Fruit fly (Drosophila melanogaster) whole organism, embryonic: ENCODE measurements around the gene Sgt1.

Experiments used
- Adf1 ChIP-seq: fragments of 200-800 bp; sonication (Bioruptor generic); IDR thresholded peaks from 2 replicates; pipeline ENCODE4 v1.3.6; 2022; ENCODE audit warnings: missing biosample characterization, missing genetic modification characterization
- Bgb ChIP-seq: fragments of 200-800 bp; sonication (Bioruptor generic); IDR thresholded peaks from 2 replicates; pipeline ENCODE4 v1.3.6; 2022; ENCODE audit warnings: missing biosample characterization, missing genetic modification characterization; ENCODE audit not compliant: partially characterized antibody
- Blimp-1 ChIP-seq: fragments of 200-800 bp; sonication (Bioruptor generic); optimal IDR thresholded peaks from 3 replicates; lab custom pipeline; 2018; ENCODE audit warnings: missing biosample characterization, missing genetic modification characterization, mild to moderate bottlenecking, moderate library complexity, missing genetic modification reagents
- C15 ChIP-seq: fragments of 200-800 bp; sonication (Bioruptor generic); IDR thresholded peaks from 3 replicates; pipeline ENCODE4 v1.3.6; 2022; ENCODE audit warnings: missing biosample characterization, missing genetic modification characterization
- CG10959 ChIP-seq: fragments of 200-800 bp; sonication (Bioruptor generic); IDR thresholded peaks from 2 replicates; pipeline ENCODE4 v1.3.6; 2022; ENCODE audit warnings: missing biosample characterization, missing genetic modification characterization
- CG11093 ChIP-seq: fragments of 200-800 bp; sonication (Bioruptor generic); IDR thresholded peaks from 3 replicates; pipeline ENCODE4 v1.3.6; 2022; ENCODE audit warnings: missing biosample characterization, missing genetic modification characterization
- CG11696 ChIP-seq: fragments of 200-800 bp; sonication (Bioruptor generic); IDR thresholded peaks from 2 replicates; pipeline ENCODE4 v1.3.6; 2022; ENCODE audit warnings: missing biosample characterization, missing genetic modification characterization
- CG12236 ChIP-seq: fragments of 200-800 bp; sonication (Bioruptor generic); optimal IDR thresholded peaks from 2 replicates; lab custom pipeline; 2016; ENCODE audit warnings: missing biosample characterization, missing genetic modification characterization
- CG13296 ChIP-seq: fragments of 200-800 bp; sonication (Bioruptor generic); optimal IDR thresholded peaks from 3 replicates; lab custom pipeline; 2018; ENCODE audit warnings: missing biosample characterization, mild to moderate bottlenecking, missing genetic modification characterization
- CG14050 ChIP-seq: fragments of 200-800 bp; sonication (Bioruptor generic); IDR thresholded peaks from 3 replicates; pipeline ENCODE4 v1.3.6; 2022; ENCODE audit warnings: missing biosample characterization, missing genetic modification characterization
- CG1603 ChIP-seq: fragments of 200-800 bp; sonication (Bioruptor generic); optimal IDR thresholded peaks from 2 replicates; lab custom pipeline; 2019; ENCODE audit warnings: missing biosample characterization, mild to moderate bottlenecking, missing genetic modification characterization, moderate library complexity
- CG17328 ChIP-seq: fragments of 200-800 bp; sonication (Bioruptor generic); IDR thresholded peaks from 2 replicates; pipeline ENCODE4 v1.3.6; 2022; ENCODE audit warnings: missing biosample characterization, missing genetic modification characterization
- CG17359 ChIP-seq: fragments of 200-800 bp; sonication (Bioruptor generic); optimal IDR thresholded peaks from 3 replicates; lab custom pipeline; 2018; ENCODE audit warnings: missing biosample characterization, mild to moderate bottlenecking, missing genetic modification characterization, moderate library complexity
- CG2116 ChIP-seq: fragments of 200-800 bp; sonication (Bioruptor generic); optimal IDR thresholded peaks from 3 replicates; lab custom pipeline; 2018; ENCODE audit warnings: missing biosample characterization, mild to moderate bottlenecking, missing genetic modification characterization
- CG3726 ChIP-seq: fragments of 200-800 bp; sonication (Bioruptor generic); IDR thresholded peaks from 3 replicates; pipeline ENCODE4, ENCODE4 v1.3.6; 2022; ENCODE audit warnings: missing biosample characterization, missing genetic modification characterization
- CG4404 ChIP-seq: fragments of 200-800 bp; sonication (Bioruptor generic); IDR thresholded peaks from 2 replicates; pipeline ENCODE4 v1.3.6; 2022; ENCODE audit warnings: missing biosample characterization, missing genetic modification characterization
- CG8388 ChIP-seq: fragments of 200-800 bp; sonication (Bioruptor generic); optimal IDR thresholded peaks from 2 replicates; lab custom pipeline; 2019; ENCODE audit warnings: missing biosample characterization, mild to moderate bottlenecking, missing genetic modification characterization, moderate library complexity
- CG9817 ChIP-seq: fragments of 200-800 bp; sonication (Bioruptor generic); optimal IDR thresholded peaks from 2 replicates; lab custom pipeline; 2018; ENCODE audit warnings: missing biosample characterization, mild to moderate bottlenecking, missing genetic modification characterization, moderate library complexity
- Camta ChIP-seq: fragments of 200-800 bp; sonication (Bioruptor generic); optimal IDR thresholded peaks from 2 replicates; lab custom pipeline; 2016; ENCODE audit warnings: missing biosample characterization, missing genetic modification characterization
- Dip2 ChIP-seq: fragments of 200-800 bp; sonication (Bioruptor generic); IDR thresholded peaks from 2 replicates; pipeline ENCODE4 v1.3.6; 2022; ENCODE audit warnings: missing biosample characterization, missing genetic modification characterization
- Dip3 ChIP-seq: fragments of 200-800 bp; sonication (Bioruptor generic); optimal IDR thresholded peaks from 3 replicates; lab custom pipeline; 2016; ENCODE audit warnings: missing biosample characterization, missing genetic modification characterization
- ERR ChIP-seq: fragments of 200-800 bp; sonication (Bioruptor generic); optimal IDR thresholded peaks from 2 replicates; lab custom pipeline; 2016; ENCODE audit warnings: missing biosample characterization, missing genetic modification characterization
- Ets65A ChIP-seq: fragments of 200-800 bp; sonication (Bioruptor generic); peaks from one replicate; lab custom pipeline; 2016; ENCODE audit warnings: missing biosample characterization, missing genetic modification characterization
- HHEX ChIP-seq: fragments of 200-800 bp; sonication (Bioruptor generic); optimal IDR thresholded peaks from 3 replicates; lab custom pipeline; 2017; ENCODE audit warnings: missing biosample characterization, mild to moderate bottlenecking, missing genetic modification characterization, missing genetic modification reagents
- Hand ChIP-seq: fragments of 200-800 bp; sonication (Bioruptor generic); optimal IDR thresholded peaks from 2 replicates; lab custom pipeline; 2017; ENCODE audit warnings: mild to moderate bottlenecking, missing biosample characterization, missing genetic modification reagents, missing genetic modification characterization
- Hr39 ChIP-seq: fragments of >200 bp; optimal IDR thresholded peaks from 2 replicates; lab custom pipeline; 2017
- Hsf ChIP-seq: fragments of 200-800 bp; sonication (Bioruptor generic); optimal IDR thresholded peaks from 3 replicates; lab custom pipeline; 2016; ENCODE audit warnings: missing biosample characterization, missing genetic modification characterization
- Mrtf ChIP-seq: fragments of 200-800 bp; sonication (Bioruptor generic); IDR thresholded peaks from 3 replicates; pipeline ENCODE4 v1.3.6; 2022; ENCODE audit warnings: missing biosample characterization, missing genetic modification characterization
- Six4 ChIP-seq: fragments of 200-800 bp; sonication (Bioruptor generic); optimal IDR thresholded peaks from 2 replicates; lab custom pipeline; 2016; ENCODE audit warnings: missing biosample characterization, missing genetic modification characterization
- Sox102F ChIP-seq: fragments of 200-800 bp; sonication (Bioruptor generic); optimal IDR thresholded peaks from 2 replicates; lab custom pipeline; 2018; ENCODE audit warnings: missing biosample characterization, mild to moderate bottlenecking, missing genetic modification characterization, moderate library complexity
- Spps ChIP-seq: fragments of 200-800 bp; sonication (Bioruptor generic); optimal IDR thresholded peaks from 2 replicates; lab custom pipeline; 2018; ENCODE audit warnings: missing biosample characterization, mild to moderate bottlenecking, missing genetic modification characterization
- Xbp1 ChIP-seq: fragments of 200-800 bp; sonication (Bioruptor generic); optimal IDR thresholded peaks from 3 replicates; lab custom pipeline; 2016; ENCODE audit warnings: missing biosample characterization, mild to moderate bottlenecking, missing genetic modification characterization
- br ChIP-seq: fragments of >200 bp; optimal IDR thresholded peaks from 2 replicates; lab custom pipeline; 2017
- cwo ChIP-seq: fragments of 200-800 bp; sonication (Bioruptor generic); optimal IDR thresholded peaks from 3 replicates; lab custom pipeline; 2017; ENCODE audit warnings: missing biosample characterization, missing genetic modification characterization, mild to moderate bottlenecking, moderate library complexity, missing genetic modification reagents
- dmrt99B ChIP-seq: fragments of 200-800 bp; sonication (Bioruptor generic); optimal IDR thresholded peaks from 2 replicates; lab custom pipeline; 2018; ENCODE audit warnings: missing biosample characterization, mild to moderate bottlenecking, missing genetic modification characterization, moderate library complexity
- ems ChIP-seq: fragments of 200-800 bp; sonication (Bioruptor generic); optimal IDR thresholded peaks from 3 replicates; lab custom pipeline; 2016; ENCODE audit warnings: missing biosample characterization, missing genetic modification characterization
- fd3F ChIP-seq: fragments of 200-800 bp; sonication (Bioruptor generic); optimal IDR thresholded peaks from 2 replicates; lab custom pipeline; 2018; ENCODE audit warnings: missing biosample characterization, mild to moderate bottlenecking, missing genetic modification characterization, moderate library complexity
- gt ChIP-seq: fragments of 200-800 bp; sonication (Bioruptor generic); IDR thresholded peaks from 2 replicates; pipeline ENCODE4 v1.3.6; 2022; ENCODE audit warnings: missing biosample characterization, missing genetic modification characterization
- h ChIP-seq: fragments of >200 bp; optimal IDR thresholded peaks from 2 replicates; lab custom pipeline; 2017
- hb ChIP-seq: fragments of 200-800 bp; sonication (Bioruptor generic); IDR thresholded peaks from 3 replicates; pipeline ENCODE4 v1.3.6; 2022; ENCODE audit warnings: missing biosample characterization, missing genetic modification characterization; ENCODE audit not compliant: partially characterized antibody
- hth ChIP-seq: fragments of >200 bp; optimal IDR thresholded peaks from 2 replicates; lab custom pipeline; 2017; ENCODE audit warnings: inconsistent platforms
- luna ChIP-seq: fragments of 200-800 bp; sonication (Bioruptor generic); optimal IDR thresholded peaks from 2 replicates; lab custom pipeline; 2016; ENCODE audit warnings: missing biosample characterization, missing genetic modification characterization
- nerfin-2 ChIP-seq: fragments of 200-800 bp; sonication (Bioruptor generic); IDR thresholded peaks from 2 replicates; pipeline ENCODE4 v1.3.6; 2022; ENCODE audit warnings: missing biosample characterization, missing genetic modification characterization; ENCODE audit not compliant: partially characterized antibody
- pho ChIP-seq: fragments of 200-800 bp; sonication (Bioruptor generic); optimal IDR thresholded peaks from 2 replicates; lab custom pipeline; 2016; ENCODE audit warnings: missing biosample characterization, missing genetic modification characterization
- ro ChIP-seq: fragments of 200-800 bp; sonication (Bioruptor generic); IDR thresholded peaks from 2 replicates; pipeline ENCODE4 v1.3.6; 2022; ENCODE audit warnings: missing biosample characterization, missing genetic modification characterization
- row ChIP-seq: fragments of 200-800 bp; sonication (Bioruptor generic); IDR thresholded peaks from 3 replicates; pipeline ENCODE4 v1.3.6; 2022; ENCODE audit warnings: missing biosample characterization, missing genetic modification characterization
- sens ChIP-seq: fragments of 200-800 bp; sonication (Bioruptor generic); peaks from one replicate; lab custom pipeline; 2016; ENCODE audit warnings: missing biosample characterization, missing genetic modification characterization
- sima ChIP-seq: fragments of 200-800 bp; sonication (Bioruptor generic); optimal IDR thresholded peaks from 2 replicates; lab custom pipeline; 2016; ENCODE audit warnings: missing biosample characterization, missing genetic modification characterization
- trh ChIP-seq: fragments of 200-800 bp; sonication (Bioruptor generic); optimal IDR thresholded peaks from 2 replicates; lab custom pipeline; 2016; ENCODE audit warnings: missing biosample characterization, missing genetic modification characterization
- tup ChIP-seq: fragments of 200-800 bp; sonication (Bioruptor generic); optimal IDR thresholded peaks from 2 replicates; lab custom pipeline; 2016; ENCODE audit warnings: missing biosample characterization, mild to moderate bottlenecking, missing genetic modification characterization, moderate library complexity
- vfl ChIP-seq: fragments of 200-800 bp; sonication (Bioruptor generic); optimal IDR thresholded peaks from 2 replicates; lab custom pipeline; 2016; ENCODE audit warnings: missing biosample characterization, missing genetic modification characterization
- zfh1 ChIP-seq: fragments of 200-800 bp; sonication (Bioruptor generic); IDR thresholded peaks from 3 replicates; pipeline ENCODE4 v1.3.6; 2022; ENCODE audit warnings: missing biosample characterization, missing genetic modification characterization

Sgt1 gene

dm6 chr3R:8316344-8317105, 11.5 kb upstream of the Sgt1 start, which contains the start of gene Coq2 (continued):
- TF ChIP-seq Spps (tag; lab: Kevin White, UChicago) (no peak), cwo (GFP tag; lab: Kevin White, UChicago) (no peak), Mrtf (no peak), nerfin-2 (GFP tag; lab: Robert Waterston, UW) (no peak), Bgb (GFP tag; lab: Robert Waterston, UW) (no peak), luna (GFP tag; lab: Kevin White, UChicago) (no peak), vfl (GFP tag; lab: Kevin White, UChicago) (no peak), h (no peak), hth (lab: Kevin White, UChicago) (no peak), Hsf (no peak), CG8388 (no peak), hb (GFP tag; lab: Robert Waterston, UW) (no peak), row (GFP tag; lab: Robert Waterston, UW) (peak; percentile 28; the same call in 1 of the 3 replicates), Hand (GFP tag; lab: Kevin White, UChicago) (no peak), CG3726 (GFP tag; lab: Robert Waterston, UW) (no peak), dmrt99B (tag; lab: Kevin White, UChicago) (no peak), Sox102F (GFP tag; lab: Kevin White, UChicago) (no peak), Camta (GFP tag; lab: Kevin White, UChicago) (no peak), CG13296 (GFP tag; lab: Kevin White, UChicago) (no peak)

dm6 chr3R:8313038-8313437, 8.0 kb upstream of the Sgt1 start, which contains the start of gene CG7483:
Gene CG7483, plus strand, starts transcription at chr3R:8313208.
- TF ChIP-seq ro (GFP tag; lab: Robert Waterston, UW): no peak
- no peak for TF ChIP-seq sima (GFP tag; lab: Kevin White, UChicago)
- peak; percentile 13 for TF ChIP-seq CG1603 (tag; lab: Kevin White, UChicago)
- peak; percentile 60 for TF ChIP-seq sens (GFP tag; lab: Kevin White, UChicago)
- TF ChIP-seq tup (GFP tag; lab: Kevin White, UChicago): no peak
- no peak for TF ChIP-seq Dip3 (GFP tag; lab: Kevin White, UChicago)
- TF ChIP-seq CG10959: no peak
- TF ChIP-seq br: no peak
- no peak for TF ChIP-seq CG17359 (tag; lab: Kevin White, UChicago)
- no peak for TF ChIP-seq pho
- no peak for TF ChIP-seq Mrtf
- no peak for TF ChIP-seq CG17328
- no peak for TF ChIP-seq fd3F
- TF ChIP-seq Six4 (GFP tag; lab: Kevin White, UChicago): no peak
- no peak for TF ChIP-seq Adf1 (GFP tag; lab: Robert Waterston, UW)
- no peak for TF ChIP-seq CG9817 (tag; lab: Kevin White, UChicago)
- no peak for TF ChIP-seq gt (GFP tag; lab: Robert Waterston, UW)
- no peak for TF ChIP-seq CG11093 (GFP tag; lab: Robert Waterston, UW)
- no peak for TF ChIP-seq Dip2
- TF ChIP-seq zfh1 (GFP tag; lab: Robert Waterston, UW): no peak
- TF ChIP-seq HHEX (GFP tag; lab: Kevin White, UChicago): no peak
- TF ChIP-seq C15 (GFP tag; lab: Robert Waterston, UW): no peak
- no peak for TF ChIP-seq Ets65A (GFP tag; lab: Kevin White, UChicago)
- TF ChIP-seq CG14050 (GFP tag; lab: Robert Waterston, UW): no peak
- no peak for TF ChIP-seq CG4404 (GFP tag; lab: Robert Waterston, UW)
- TF ChIP-seq Blimp-1 (GFP tag; lab: Kevin White, UChicago): no peak
- no peak for TF ChIP-seq trh (GFP tag; lab: Kevin White, UChicago)
- no peak for TF ChIP-seq Xbp1 (GFP tag; lab: Kevin White, UChicago)
- no peak for TF ChIP-seq CG12236 (GFP tag; lab: Kevin White, UChicago)
- peak; percentile 70 for TF ChIP-seq CG2116 (GFP tag; lab: Kevin White, UChicago)
- TF ChIP-seq CG11696 (GFP tag; lab: Robert Waterston, UW): no peak
- no peak for TF ChIP-seq ERR
- TF ChIP-seq ems: no peak
- TF ChIP-seq Hr39 (lab: Kevin White, UChicago): no peak
